Fruit fly (Drosophila melanogaster): ENCODE results near the gene PTPMT1.

Gene PTPMT1

DNA sequence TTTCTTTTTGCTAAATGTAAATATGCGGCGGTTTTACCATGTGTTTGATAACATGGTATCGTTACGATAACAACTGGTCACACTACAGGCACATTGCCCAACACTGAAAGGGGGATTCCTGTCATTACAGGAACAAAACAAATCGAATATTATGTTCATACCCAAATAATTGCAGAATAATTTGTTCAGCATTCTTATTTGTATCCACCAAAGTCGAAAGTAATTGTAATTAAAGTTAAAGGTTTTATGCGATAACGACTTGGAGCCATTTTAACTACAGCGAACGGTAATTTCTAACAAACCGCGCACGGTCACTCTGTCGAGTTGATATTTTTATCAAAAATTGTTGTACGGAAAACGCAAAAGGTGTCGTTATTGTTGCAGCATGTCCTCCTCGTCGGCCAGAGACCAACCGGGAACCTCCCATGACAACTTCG is 9.3 kb downstream of the PTPMT1 start, which contains the start of the genes CG10214 and CG10375 (continued):
- TF ChIP-seq dsx (GFP tag; optimal IDR thresholded peaks at IDR 0.05; ENCODE audit: poor library complexity, severe bottlenecking) (peak; percentile 43), svp (GFP tag) (no peak), Smox (GFP tag; optimal IDR thresholded peaks at IDR 0.05) (peak; percentile 60), OdsH (GFP tag; optimal IDR thresholded peaks at IDR 0.05) (peak; percentile 71), CG4318 (GFP tag; optimal IDR thresholded peaks at IDR 0.05) (no peak), Sox15 (GFP tag; optimal IDR thresholded peaks at IDR 0.05) (peak; percentile 44), Ets96B (tag; optimal IDR thresholded peaks at IDR 0.05) (peak; percentile 53), CG11294 (GFP tag; IDR thresholded peaks at IDR 0.05) (no peak), CG6808 (GFP tag; optimal IDR thresholded peaks at IDR 0.05) (peak; percentile 14), net (GFP tag; optimal IDR thresholded peaks at IDR 0.05) (peak; percentile 22), spab (GFP tag; optimal IDR thresholded peaks at IDR 0.05) (no peak), CG6163 (GFP tag; IDR thresholded peaks at IDR 0.05) (peak; percentile 74), Hr38 (GFP tag; optimal IDR thresholded peaks at IDR 0.05) (peak; percentile 8), CG8119 (GFP tag; IDR thresholded peaks at IDR 0.05) (peak; percentile 53; the same call in 1 of the 3 replicates), eg (GFP tag; IDR thresholded peaks at IDR 0.05) (peak; percentile 73; the same call in 2 of the 3 replicates)

dm6 chr3R:23772808-23773207 is 14.7 kb downstream of the PTPMT1 start, which contains the start of gene tst:
Gene tst (minus strand): TSS chr3R:23772859.
- TF ChIP-seq CG6854 (GFP tag; optimal IDR thresholded peaks at IDR 0.05) (peak; percentile 29), lz (GFP tag; optimal IDR thresholded peaks at IDR 0.05) (peak; percentile 78), fkh (GFP tag; optimal IDR thresholded peaks at IDR 0.05) (peak; percentile 90), Sox102F (GFP tag; optimal IDR thresholded peaks at IDR 0.05) (peak; percentile 74), Gug (GFP tag; IDR thresholded peaks at IDR 0.05) (peak; percentile 95), CG1621 (tag; optimal IDR thresholded peaks at IDR 0.05) (peak; percentile 61), CG9139 (GFP tag; optimal IDR thresholded peaks at IDR 0.05) (no peak), CG3032 (tag; optimal IDR thresholded peaks at IDR 0.05) (peak; percentile 91), CG8119 (GFP tag; IDR thresholded peaks at IDR 0.05) (peak; percentile 90), Smox (GFP tag; optimal IDR thresholded peaks at IDR 0.05) (no peak), acj6 (GFP tag; optimal IDR thresholded peaks at IDR 0.05) (peak; percentile 90), CG32006 (GFP tag; optimal IDR thresholded peaks at IDR 0.05) (peak; percentile 93), CG34406 (GFP tag; optimal IDR thresholded peaks at IDR 0.05) (peak; percentile 87), Blimp-1 (GFP tag; optimal IDR thresholded peaks at IDR 0.05) (peak; percentile 56), Lpt (GFP tag; optimal IDR thresholded peaks at IDR 0.05) (peak; percentile 84), Met (GFP tag; optimal IDR thresholded peaks at IDR 0.05) (no peak), OdsH (GFP tag; optimal IDR thresholded peaks at IDR 0.05) (peak; percentile 92), Eip75B (GFP tag; optimal IDR thresholded peaks at IDR 0.05) (no peak), CG6163 (GFP tag; IDR thresholded peaks at IDR 0.05) (peak; percentile 92), svp (GFP tag) (no peak), Hr39 (GFP tag; optimal IDR thresholded peaks at IDR 0.05) (peak; percentile 77), CG7368 (GFP tag; optimal IDR thresholded peaks at IDR 0.05) (peak; percentile 75), CG15336 (GFP tag; IDR thresholded peaks at IDR 0.05) (peak; percentile 89), CG8632 (GFP tag; optimal IDR thresholded peaks at IDR 0.05) (peak; percentile 86), fd59A (GFP tag; optimal IDR thresholded peaks at IDR 0.05) (peak; percentile 54), fd85E (GFP tag; optimal IDR thresholded peaks at IDR 0.05) (peak; percentile 10), CG4318 (GFP tag; optimal IDR thresholded peaks at IDR 0.05) (peak; percentile 85), CG11294 (GFP tag; IDR thresholded peaks at IDR 0.05) (peak; percentile 93), CG10631 (GFP tag; optimal IDR thresholded peaks at IDR 0.05) (peak; percentile 96), pdm3 (GFP tag; optimal IDR thresholded peaks at IDR 0.05) (peak; percentile 81), Sox15 (GFP tag; optimal IDR thresholded peaks at IDR 0.05) (peak; percentile 85), CG6792 (GFP tag; optimal IDR thresholded peaks at IDR 0.05) (peak; percentile 84), achi (GFP tag; optimal IDR thresholded peaks at IDR 0.05) (peak; percentile 87), vri (GFP tag; optimal IDR thresholded peaks at IDR 0.05) (peak; percentile 62), cyc (GFP tag; optimal IDR thresholded peaks at IDR 0.05) (peak; percentile 82), CG6276 (GFP tag; optimal IDR thresholded peaks at IDR 0.05) (no peak), CG3919 (GFP tag; optimal IDR thresholded peaks at IDR 0.05) (peak; percentile 86), Eip93F (GFP tag; optimal IDR thresholded peaks at IDR 0.05) (peak; percentile 39), ss (GFP tag; optimal IDR thresholded peaks at IDR 0.05) (no peak), eg (GFP tag; IDR thresholded peaks at IDR 0.05) (peak; percentile 96), CG16779 (tag; optimal IDR thresholded peaks at IDR 0.05) (no peak), CG8319 (GFP tag; optimal IDR thresholded peaks at IDR 0.05) (peak; percentile 81), Hr4 (GFP tag; optimal IDR thresholded peaks at IDR 0.05) (no peak)

Measured in whole organism, prepupa.